Worm (Caenorhabditis elegans): ENCODE data around the gene gcy-3.

The gcy-3 gene

DNA sequence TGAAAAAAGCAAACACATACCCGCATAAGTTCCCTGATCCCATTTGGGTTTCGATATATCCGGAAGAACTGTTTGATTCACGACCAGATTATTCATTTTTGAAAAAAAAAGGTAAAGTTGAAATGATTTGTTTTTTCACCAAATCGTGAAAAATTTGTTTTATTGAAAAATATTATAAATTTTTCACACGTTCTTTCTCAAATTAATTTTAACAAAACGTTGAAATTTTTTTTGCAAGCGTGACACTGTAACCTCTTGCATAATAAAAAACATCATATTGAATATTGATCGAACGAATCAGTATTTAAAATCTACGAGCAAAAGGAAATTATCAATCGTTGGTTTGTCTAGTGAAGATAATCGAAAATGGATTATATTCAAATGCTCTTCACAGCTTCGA is 11.7 kb upstream of the gcy-3 start, which contains the start of the genes sfxn-1.1 and AH6.3:
sfxn-1.1 (minus strand) TSS at position 101 of the 400 bp plus-strand sequence.
AH6.3 (plus strand) TSS at position 275 of the 400 bp plus-strand sequence.
- TF ChIP-seq fos-1 (tag; optimal IDR thresholded peaks at IDR 0.05) (no peak), tbx-2 (tag; optimal IDR thresholded peaks at IDR 0.05) (no peak), R02D3.7 (tag; optimal IDR thresholded peaks at IDR 0.05) (no peak), nhr-23 (tag; optimal IDR thresholded peaks at IDR 0.05) (no peak)

DNA sequence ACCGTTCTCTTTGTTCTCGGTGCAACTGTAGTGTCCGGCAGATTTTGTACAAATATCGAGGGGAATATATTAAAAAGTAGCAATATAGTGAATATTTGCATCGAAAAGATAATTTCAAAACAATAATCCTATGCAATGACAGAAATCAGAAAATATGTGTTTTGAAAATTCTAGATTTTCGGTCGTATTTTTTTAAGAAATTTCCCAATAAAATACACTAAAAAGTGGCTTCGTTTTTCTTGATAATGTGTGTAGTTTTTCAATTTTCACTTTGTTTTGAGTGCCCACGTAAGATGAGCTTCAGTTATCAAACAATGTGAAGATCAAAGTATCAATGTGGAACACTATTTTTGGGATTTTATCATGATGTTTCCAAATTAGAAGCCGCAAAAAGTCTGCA is 9.8 kb upstream of the gcy-3 start, which contains the start of gene gcy-1:
gcy-1 (minus strand) TSS at position 101 of the 400 bp plus-strand sequence.
- TF ChIP-seq ztf-11 (tag; optimal IDR thresholded peaks at IDR 0.05) (no peak), nhr-25 (tag; optimal IDR thresholded peaks at IDR 0.05) (no peak), lin-39 (tag; optimal IDR thresholded peaks at IDR 0.05) (no peak), elt-3 (tag; optimal IDR thresholded peaks at IDR 0.05) (no peak), elt-2 (tag; optimal IDR thresholded peaks at IDR 0.05) (no peak), unc-62 (GFP tag; optimal IDR thresholded peaks at IDR 0.05) (no peak), nhr-12 (tag; optimal IDR thresholded peaks at IDR 0.05) (no peak), hmg-11 (tag; optimal IDR thresholded peaks at IDR 0.05) (no peak), elt-1 (tag; optimal IDR thresholded peaks at IDR 0.05) (no peak), pha-4 (tag; optimal IDR thresholded peaks at IDR 0.05) (no peak), fkh-2 (tag; optimal IDR thresholded peaks at IDR 0.05) (no peak), eor-1 (tag; optimal IDR thresholded peaks at IDR 0.05) (no peak), nhr-67 (tag; optimal IDR thresholded peaks at IDR 0.05) (no peak), mdl-1 (tag; optimal IDR thresholded peaks at IDR 0.05) (no peak), nhr-76 (tag; optimal IDR thresholded peaks at IDR 0.05) (no peak)

DNA sequence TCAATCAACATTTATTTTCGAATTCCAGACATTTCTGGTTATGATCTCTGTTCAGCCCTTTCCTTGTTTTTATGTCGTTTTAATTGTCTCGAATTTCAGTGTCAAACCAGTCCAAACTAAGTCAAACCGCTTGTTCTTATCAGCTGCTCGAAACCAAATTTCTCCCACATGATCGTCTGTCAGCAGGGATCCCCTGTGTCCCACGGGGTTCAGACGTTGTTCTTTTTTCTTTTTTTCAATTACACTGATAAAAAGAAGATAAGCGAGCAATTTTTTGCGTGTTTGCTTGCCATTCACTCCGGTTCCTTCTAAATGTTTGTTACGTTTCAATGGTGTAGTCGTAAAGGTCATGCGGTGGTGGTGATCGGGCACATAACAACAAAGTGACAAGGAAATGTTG is 5.1 kb downstream of the gcy-3 start:
- TF ChIP-seq jun-1 (tag; optimal IDR thresholded peaks at IDR 0.05) (peak; percentile 78), ceh-28 (tag; optimal IDR thresholded peaks at IDR 0.05) (no peak), pqm-1 (tag; optimal IDR thresholded peaks at IDR 0.05) (peak; percentile 78), nhr-23 (tag; optimal IDR thresholded peaks at IDR 0.05) (no peak), lin-15B (tag; optimal IDR thresholded peaks at IDR 0.05) (no peak), skn-1 (tag; optimal IDR thresholded peaks at IDR 0.05) (no peak), fos-1 (tag; optimal IDR thresholded peaks at IDR 0.05) (no peak), hmg-11 (tag; optimal IDR thresholded peaks at IDR 0.05) (no peak), R02D3.7 (tag; optimal IDR thresholded peaks at IDR 0.05) (no peak), elt-1 (tag; optimal IDR thresholded peaks at IDR 0.05) (no peak), ztf-11 (tag; optimal IDR thresholded peaks at IDR 0.05) (no peak), elt-2 (tag; optimal IDR thresholded peaks at IDR 0.05) (peak; percentile 98), egl-5 (tag; optimal IDR thresholded peaks at IDR 0.05) (no peak), ceh-82 (tag; optimal IDR thresholded peaks at IDR 0.05) (no peak), pha-4 (tag; optimal IDR thresholded peaks at IDR 0.05) (peak; percentile 68), unc-39 (tag; optimal IDR thresholded peaks at IDR 0.05) (no peak), zag-1 (tag; optimal IDR thresholded peaks at IDR 0.05) (no peak), sea-2 (GFP tag; optimal IDR thresholded peaks at IDR 0.05) (no peak), unc-62 (GFP tag; optimal IDR thresholded peaks at IDR 0.05) (no peak), nhr-67 (tag; optimal IDR thresholded peaks at IDR 0.05) (no peak), ceh-9 (tag; optimal IDR thresholded peaks at IDR 0.05) (no peak), nhr-237 (tag; optimal IDR thresholded peaks at IDR 0.05) (no peak)

DNA sequence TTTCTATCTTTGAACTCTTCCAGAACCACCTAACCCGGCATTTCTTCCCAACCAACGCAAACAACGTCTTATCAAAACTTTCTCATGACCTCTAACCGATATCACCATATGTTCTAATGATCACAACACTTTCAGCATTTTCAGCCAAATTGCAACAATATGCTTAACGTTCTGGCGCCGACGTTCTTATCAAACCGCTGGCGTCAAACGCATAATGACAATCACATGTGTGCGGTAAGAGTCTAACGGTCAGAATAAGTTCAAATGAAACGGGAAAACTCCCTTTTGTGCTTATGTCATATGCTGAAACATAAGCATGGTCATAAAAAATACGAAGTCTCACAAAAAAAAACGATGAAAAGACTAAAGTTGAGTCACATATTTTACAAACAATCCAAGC is 6.2 kb downstream of the gcy-3 start:
- TF ChIP-seq pqm-1 (tag; optimal IDR thresholded peaks at IDR 0.05) (peak; percentile 99), pha-4 (tag; optimal IDR thresholded peaks at IDR 0.05) (peak; percentile 76), elt-2 (tag; optimal IDR thresholded peaks at IDR 0.05) (peak; percentile 99), elt-3 (tag; optimal IDR thresholded peaks at IDR 0.05) (no peak), fkh-2 (tag; optimal IDR thresholded peaks at IDR 0.05) (no peak), jun-1 (tag; optimal IDR thresholded peaks at IDR 0.05) (peak; percentile 60)

DNA sequence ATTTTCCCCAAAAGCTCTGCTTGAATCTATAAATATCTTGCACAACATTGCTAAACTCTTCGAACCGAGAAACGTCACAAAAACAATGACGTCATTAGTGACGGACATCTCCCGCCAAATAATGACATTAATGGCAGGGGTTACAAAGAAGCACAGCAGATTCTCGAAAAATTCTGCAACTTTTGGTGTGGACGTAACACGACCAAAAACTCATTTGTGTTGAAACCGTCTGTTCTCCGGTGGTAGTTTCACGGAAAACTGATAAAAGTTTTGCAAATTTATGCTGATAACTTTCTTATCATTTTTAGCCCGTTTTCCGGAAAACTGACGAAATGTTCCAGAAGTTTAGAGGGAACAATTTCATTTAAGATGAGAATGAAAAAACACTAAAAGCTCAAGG is 8.5 kb downstream of the gcy-3 start:
- TF ChIP-seq mml-1 (tag; optimal IDR thresholded peaks at IDR 0.05) (no peak), nhr-237 (tag; optimal IDR thresholded peaks at IDR 0.05) (no peak), pqm-1 (tag; optimal IDR thresholded peaks at IDR 0.05) (peak; percentile 42), elt-2 (tag; optimal IDR thresholded peaks at IDR 0.05) (peak; percentile 79), nhr-28 (tag; optimal IDR thresholded peaks at IDR 0.05) (no peak)

DNA sequence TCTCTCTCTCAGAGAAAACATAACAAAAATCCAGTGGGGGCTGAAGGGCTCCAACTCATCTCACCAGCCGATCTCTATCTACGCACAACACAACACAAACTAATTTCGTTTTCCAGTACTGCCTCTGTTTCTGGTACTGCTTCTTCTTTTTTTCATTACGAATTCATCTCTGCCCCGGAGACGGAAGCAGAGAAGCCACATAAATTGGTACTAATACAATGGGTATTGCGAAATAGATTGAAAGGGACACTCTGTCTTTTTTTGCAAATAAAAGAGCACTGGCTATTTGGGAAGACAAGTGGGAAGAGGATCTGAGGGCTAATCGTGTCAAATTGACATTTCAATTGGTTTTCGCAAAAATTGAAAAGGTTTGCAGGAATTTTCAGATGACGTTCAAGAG is 9.8 kb downstream of the gcy-3 start:
- TF ChIP-seq ceh-9 (tag; optimal IDR thresholded peaks at IDR 0.05) (no peak), nfya-1 (tag; optimal IDR thresholded peaks at IDR 0.05; ENCODE audit: insufficient read depth) (peak; percentile 27), sea-2 (GFP tag; optimal IDR thresholded peaks at IDR 0.05) (no peak)
